Fruit fly (Drosophila melanogaster): Measurements from ENCODE around the gene exd.

exd gene

dm6 chrX:15983501-15983900, 8.8 kb upstream of the exd start, which contains the start of gene Slc25A46a (continued):
- TF ChIP-seq CG1792 (GFP tag; optimal IDR thresholded peaks at IDR 0.05) (no peak), Taf1 (GFP tag; IDR thresholded peaks at IDR 0.05) (no peak), vvl (GFP tag; IDR thresholded peaks at IDR 0.05) (peak; percentile 13; the same call in 1 of the 2 replicates), cad (GFP tag; optimal IDR thresholded peaks at IDR 0.05) (no peak), CG17385 (GFP tag; optimal IDR thresholded peaks at IDR 0.05) (no peak), seq (GFP tag; IDR thresholded peaks at IDR 0.05) (no peak), Dbx (GFP tag; IDR thresholded peaks at IDR 0.05) (no peak), Hey (tag; optimal IDR thresholded peaks at IDR 0.05) (no peak), mirr (GFP tag; optimal IDR thresholded peaks at IDR 0.05) (no peak), Abd-B (GFP tag; optimal IDR thresholded peaks at IDR 0.05) (no peak), prd (optimal IDR thresholded peaks at IDR 0.05) (no peak), prd (GFP tag; IDR thresholded peaks at IDR 0.05) (0 out of 3 replicates have a peak, but pooled peaks have one; percentile 26), so (GFP tag; IDR thresholded peaks at IDR 0.05) (no peak), CG14014 (GFP tag; IDR thresholded peaks at IDR 0.05) (no peak), Dip3 (GFP tag; optimal IDR thresholded peaks at IDR 0.05) (no peak), CG7839 (tag; optimal IDR thresholded peaks at IDR 0.05) (no peak), CG3065 (GFP tag; optimal IDR thresholded peaks at IDR 0.05) (no peak), cg (GFP tag; optimal IDR thresholded peaks at IDR 0.05) (no peak), CG8944 (GFP tag; optimal IDR thresholded peaks at IDR 0.05) (no peak), scrt (GFP tag; optimal IDR thresholded peaks at IDR 0.05) (no peak), CG10267 (tag; optimal IDR thresholded peaks at IDR 0.05) (peak; percentile 15), NC2β (GFP tag; optimal IDR thresholded peaks at IDR 0.05) (no peak), repo (GFP tag; optimal IDR thresholded peaks at IDR 0.05) (no peak), CG10274 (GFP tag; optimal IDR thresholded peaks at IDR 0.05) (no peak), CG30403 (GFP tag; optimal IDR thresholded peaks at IDR 0.05) (no peak), CG12391 (tag; optimal IDR thresholded peaks at IDR 0.05) (peak; percentile 37), CG11723 (GFP tag; optimal IDR thresholded peaks at IDR 0.05) (no peak), CG9609 (GFP tag; optimal IDR thresholded peaks at IDR 0.05) (no peak), CG13775 (GFP tag; optimal IDR thresholded peaks at IDR 0.05) (no peak), tx (GFP tag; optimal IDR thresholded peaks at IDR 0.05) (no peak), usp (GFP tag; optimal IDR thresholded peaks at IDR 0.05) (no peak), stwl (tag; optimal IDR thresholded peaks at IDR 0.05) (peak; percentile 9), nau (GFP tag; optimal IDR thresholded peaks at IDR 0.05) (no peak), abd-A (tag; optimal IDR thresholded peaks at IDR 0.05) (no peak), eyg (GFP tag; optimal IDR thresholded peaks at IDR 0.05) (no peak), slbo (GFP tag; IDR thresholded peaks at IDR 0.05) (no peak), klu (GFP tag; IDR thresholded peaks at IDR 0.05) (no peak), zen (tag; optimal IDR thresholded peaks at IDR 0.05) (peak; percentile 30), CG14667 (GFP tag; IDR thresholded peaks at IDR 0.05) (no peak), CG2116 (GFP tag; optimal IDR thresholded peaks at IDR 0.05) (no peak), CG15696 (tag; optimal IDR thresholded peaks at IDR 0.05) (no peak), CG9876 (GFP tag; optimal IDR thresholded peaks at IDR 0.05) (no peak), CG8290 (GFP tag; optimal IDR thresholded peaks at IDR 0.05) (peak; percentile 12), CG8290 (tag; optimal IDR thresholded peaks at IDR 0.05) (no peak), dm (GFP tag; optimal IDR thresholded peaks at IDR 0.05) (no peak), gcm2 (GFP tag; optimal IDR thresholded peaks at IDR 0.05) (no peak), fu2 (GFP tag; optimal IDR thresholded peaks at IDR 0.05) (no peak), Med (GFP tag) (peak; percentile 4)

Measured in whole organism, embryonic.